Worm (Caenorhabditis elegans) whole organism, late embryonic: Measurements from ENCODE around the gene srh-146.

ENCODE experiments used
- K02D7.2 ChIP-seq: sonication (generic microtip); optimal IDR thresholded peaks from 2 replicates; lab custom pipeline; 2017; ENCODE audit warnings: mild to moderate bottlenecking, missing genetic modification characterization, missing compliant biosample characterization
- Y22D7AL.16 ChIP-seq: sonication (generic microtip); optimal IDR thresholded peaks from 2 replicates; lab custom pipeline; 2016; ENCODE audit warnings: missing genetic modification characterization, missing compliant biosample characterization
- ahr-1 ChIP-seq: sonication (generic microtip); optimal IDR thresholded peaks from 2 replicates; lab custom pipeline; 2016; ENCODE audit warnings: missing genetic modification characterization, missing compliant biosample characterization
- ceh-18 ChIP-seq: sonication (generic microtip); optimal IDR thresholded peaks from 2 replicates; lab custom pipeline; 2016; ENCODE audit warnings: missing genetic modification characterization, missing compliant biosample characterization
- ceh-34 ChIP-seq: sonication (generic microtip); optimal IDR thresholded peaks from 2 replicates; lab custom pipeline; 2016; ENCODE audit warnings: mild to moderate bottlenecking, missing genetic modification characterization, missing compliant biosample characterization
- ceh-48 ChIP-seq: sonication (generic microtip); optimal IDR thresholded peaks from 2 replicates; lab custom pipeline; 2016; ENCODE audit warnings: missing genetic modification characterization, inconsistent platforms, missing compliant biosample characterization
- ceh-9 ChIP-seq: sonication (generic microtip); optimal IDR thresholded peaks from 2 replicates; lab custom pipeline; 2016; ENCODE audit warnings: mild to moderate bottlenecking, missing genetic modification characterization, inconsistent platforms, missing compliant biosample characterization
- elt-4 ChIP-seq: sonication (generic microtip); optimal IDR thresholded peaks from 2 replicates; lab custom pipeline; 2016; ENCODE audit warnings: missing genetic modification characterization, missing compliant biosample characterization
- ets-4 ChIP-seq: sonication (generic microtip); optimal IDR thresholded peaks from 2 replicates; lab custom pipeline; 2016; ENCODE audit warnings: missing genetic modification characterization, missing compliant biosample characterization
- fax-1 ChIP-seq: sonication (generic microtip); optimal IDR thresholded peaks from 2 replicates; lab custom pipeline; 2016; ENCODE audit warnings: missing genotype, missing genetic modification characterization, missing compliant biosample characterization
- fkh-10 ChIP-seq: fragments of 150-350 bp; optimal IDR thresholded peaks from 2 replicates; lab custom pipeline; 2014; ENCODE audit warnings: missing biosample characterization, missing genetic modification reagents, missing genetic modification characterization
- fkh-6 ChIP-seq: sonication (generic microtip); optimal IDR thresholded peaks from 2 replicates; lab custom pipeline; 2016; ENCODE audit warnings: missing genetic modification characterization, missing compliant biosample characterization
- gmeb-2 ChIP-seq: sonication (generic microtip); optimal IDR thresholded peaks from 2 replicates; lab custom pipeline; 2016; ENCODE audit warnings: missing genetic modification characterization, inconsistent platforms, missing compliant biosample characterization
- hlh-13 ChIP-seq: fragments of 200-800 bp; sonication (Bioruptor generic); optimal IDR thresholded peaks from 2 replicates; lab custom pipeline; 2018; ENCODE audit warnings: mild to moderate bottlenecking, missing genetic modification characterization, missing compliant biosample characterization
- hlh-15 ChIP-seq: sonication (generic microtip); optimal IDR thresholded peaks from 2 replicates; lab custom pipeline; 2016; ENCODE audit warnings: missing genetic modification characterization, missing compliant biosample characterization
- hlh-30 ChIP-seq: sonication (generic microtip); optimal IDR thresholded peaks from 2 replicates; lab custom pipeline; 2017; ENCODE audit warnings: antibody characterized with exemption, missing genetic modification characterization, missing compliant biosample characterization; ENCODE audit not compliant: insufficient read depth
- lim-6 ChIP-seq: sonication (generic microtip); optimal IDR thresholded peaks from 2 replicates; lab custom pipeline; 2016; ENCODE audit warnings: missing genetic modification characterization, missing compliant biosample characterization
- lin-11 ChIP-seq: fragments of 200-800 bp; sonication (Bioruptor generic); optimal IDR thresholded peaks from 2 replicates; lab custom pipeline; 2018; ENCODE audit warnings: mild to moderate bottlenecking, missing genetic modification characterization, missing compliant biosample characterization
- madf-2 ChIP-seq: sonication (generic microtip); optimal IDR thresholded peaks from 2 replicates; lab custom pipeline; 2017; ENCODE audit warnings: missing genetic modification characterization, missing compliant biosample characterization
- nhr-11 ChIP-seq: fragments of 150-350 bp; optimal IDR thresholded peaks from 2 replicates; lab custom pipeline; 2014; ENCODE audit warnings: missing biosample characterization, missing genetic modification characterization
- nhr-232 ChIP-seq: sonication (generic microtip); optimal IDR thresholded peaks from 2 replicates; lab custom pipeline; 2016; ENCODE audit warnings: missing genetic modification characterization, missing compliant biosample characterization
- odd-2 ChIP-seq: sonication (generic microtip); optimal IDR thresholded peaks from 2 replicates; lab custom pipeline; 2017; ENCODE audit warnings: antibody characterized with exemption, mild to moderate bottlenecking, missing genetic modification characterization, missing compliant biosample characterization
- pha-2 ChIP-seq: sonication (generic microtip); optimal IDR thresholded peaks from 2 replicates; lab custom pipeline; 2017; ENCODE audit warnings: mild to moderate bottlenecking, missing genetic modification characterization, missing compliant biosample characterization
- pqm-1 ChIP-seq: sonication (generic microtip); optimal IDR thresholded peaks from 2 replicates; lab custom pipeline; 2016; ENCODE audit warnings: missing genetic modification characterization, missing compliant biosample characterization
- pros-1 ChIP-seq: fragments of 150-350 bp; optimal IDR thresholded peaks from 2 replicates; lab custom pipeline; 2014; ENCODE audit warnings: missing biosample characterization, missing genetic modification reagents, missing genetic modification characterization
- ref-2 ChIP-seq: sonication (generic microtip); optimal IDR thresholded peaks from 2 replicates; lab custom pipeline; 2016; ENCODE audit warnings: missing genetic modification characterization, missing compliant biosample characterization
- rnt-1 ChIP-seq: sonication (generic microtip); optimal IDR thresholded peaks from 2 replicates; lab custom pipeline; 2016; ENCODE audit warnings: missing genetic modification characterization, missing compliant biosample characterization
- sdc-2 ChIP-seq: sonication (generic microtip); optimal IDR thresholded peaks from 2 replicates; lab custom pipeline; 2016; ENCODE audit warnings: missing genotype, missing genetic modification characterization, missing compliant biosample characterization
- syd-9 ChIP-seq: sonication (generic microtip); optimal IDR thresholded peaks from 2 replicates; lab custom pipeline; 2016; ENCODE audit warnings: mild to moderate bottlenecking, missing genetic modification characterization, moderate library complexity, missing compliant biosample characterization
- tbx-2 ChIP-seq: sonication (generic microtip); optimal IDR thresholded peaks from 2 replicates; lab custom pipeline; 2016; ENCODE audit warnings: missing genetic modification characterization, missing compliant biosample characterization
- tbx-7 ChIP-seq: sonication (generic microtip); optimal IDR thresholded peaks from 2 replicates; lab custom pipeline; 2016; ENCODE audit warnings: missing genotype, missing genetic modification characterization, missing compliant biosample characterization
- unc-3 ChIP-seq, 2 experiments: fragments of 200-800 bp in 1 of 2; sonication (Bioruptor generic) in 1 of 2; sonication (generic microtip) in 1 of 2; conservative IDR thresholded peaks in 1 of 2; optimal IDR thresholded peaks in 1 of 2; 2 replicates each; pipeline versions ENCODE4 v1.3.6 to Lab custom; 2016 to 2022; ENCODE audit warnings: missing compliant biosample characterization in 2 of 2, missing genetic modification characterization in 2 of 2, missing genetic modification reagents in 1 of 2
- unc-86 ChIP-seq: sonication (generic microtip); optimal IDR thresholded peaks from 2 replicates; lab custom pipeline; 2016; ENCODE audit warnings: missing genetic modification characterization, missing compliant biosample characterization
- zip-5 ChIP-seq: sonication (generic microtip); optimal IDR thresholded peaks from 2 replicates; lab custom pipeline; 2016; ENCODE audit warnings: missing genetic modification characterization, missing compliant biosample characterization
- ztf-16 ChIP-seq: sonication (generic microtip); optimal IDR thresholded peaks from 2 replicates; lab custom pipeline; 2017; ENCODE audit warnings: missing genetic modification characterization, missing compliant biosample characterization

srh-146 gene

ce11 chrV:2913948-2914347 is at the start of gene srh-146:
Gene srh-146 (plus strand): TSS chrV:2914248.
- TF ChIP-seq fkh-10 (GFP tag; lab: Kevin White, UChicago), result no peak
- no peak for TF ChIP-seq unc-3 (GFP tag; conservative IDR thresholded peaks at IDR 0.05; lab: Robert Waterston, UW)
- TF ChIP-seq unc-3 (tag; optimal IDR thresholded peaks at IDR 0.05; lab: Kevin White, UChicago), result no peak
- no peak for TF ChIP-seq K02D7.2 (tag; lab: Kevin White, UChicago)
- no peak for TF ChIP-seq hlh-13 (GFP tag; lab: Kevin White, UChicago)
- TF ChIP-seq fax-1 (tag; lab: Kevin White, UChicago), result no peak
- no peak for TF ChIP-seq rnt-1 (tag; lab: Kevin White, UChicago)
- no peak for TF ChIP-seq syd-9 (tag; lab: Kevin White, UChicago)
- no peak for TF ChIP-seq unc-86
- no peak for TF ChIP-seq ref-2 (tag; lab: Kevin White, UChicago)

ce11 chrV:2864899-2865298 is 49.1 kb upstream of the srh-146 start, which contains the start of gene srh-240:
Gene srh-240 (plus strand): TSS chrV:2865199.
- TF ChIP-seq madf-2 (tag; lab: Kevin White, UChicago) (no peak), sdc-2 (tag; lab: Kevin White, UChicago) (no peak)

- TF ChIP-seq Y22D7AL.16 (tag; lab: Kevin White, UChicago) (no peak), ceh-9 (tag; lab: Kevin White, UChicago) (no peak), fkh-6 (no peak), pros-1 (tag; lab: Kevin White, UChicago) (no peak), hlh-30 (tag; lab: Kevin White, UChicago) (no peak), odd-2 (tag; lab: Kevin White, UChicago) (no peak), elt-4 (tag; lab: Kevin White, UChicago) (no peak), ceh-18 (tag; lab: Kevin White, UChicago) (no peak), unc-86 (no peak), nhr-11 (tag; lab: Kevin White, UChicago) (no peak), lim-6 (tag; lab: Kevin White, UChicago) (no peak), tbx-7 (tag; lab: Kevin White, UChicago) (no peak), rnt-1 (tag; lab: Kevin White, UChicago) (no peak), lin-11 (tag; lab: Kevin White, UChicago) (no peak)
Measured at ce11 chrV:2869503-2869902, 44.5 kb upstream of the srh-146 start, which contains the start of gene srh-241. Gene srh-241 (minus strand): TSS chrV:2869603.

ce11 chrV:2870127-2870526 is 43.9 kb upstream of the srh-146 start, which contains the start of gene srh-243:
Gene srh-243 (plus strand): TSS chrV:2870427.
- TF ChIP-seq ceh-34, result no peak
- TF ChIP-seq nhr-232, result no peak
- TF ChIP-seq tbx-2 (tag; lab: Kevin White, UChicago), result no peak
- TF ChIP-seq ceh-48 (tag; lab: Kevin White, UChicago), result no peak
- no peak for TF ChIP-seq ztf-16 (tag; lab: Kevin White, UChicago)
- no peak for TF ChIP-seq hlh-30 (tag; lab: Kevin White, UChicago)
- no peak for TF ChIP-seq pha-2 (tag; lab: Kevin White, UChicago)
- no peak for TF ChIP-seq ets-4 (tag; lab: Kevin White, UChicago)
- no peak for TF ChIP-seq ahr-1
- TF ChIP-seq rnt-1 (tag; lab: Kevin White, UChicago), result no peak
- TF ChIP-seq hlh-15 (tag; lab: Kevin White, UChicago), result no peak
- TF ChIP-seq, all 69 proteins: peak for 0

ce11 chrV:2871754-2872504 is 42.1 kb upstream of the srh-146 start:
- no peak for TF ChIP-seq zip-5 (tag; lab: Kevin White, UChicago)
- TF ChIP-seq gmeb-2 (tag; lab: Kevin White, UChicago), result no peak
- no peak for TF ChIP-seq pros-1 (tag; lab: Kevin White, UChicago)
- no peak for TF ChIP-seq madf-2 (tag; lab: Kevin White, UChicago)
- no peak for TF ChIP-seq fkh-10 (GFP tag; lab: Kevin White, UChicago)
- TF ChIP-seq nhr-232, result no peak
- TF ChIP-seq pqm-1 (tag; lab: Kevin White, UChicago), result no peak
- TF ChIP-seq pha-2 (tag; lab: Kevin White, UChicago), result no peak
- TF ChIP-seq ztf-16 (tag; lab: Kevin White, UChicago), result no peak
